Fruit fly (Drosophila melanogaster) whole organism, embryonic: ENCODE data around the gene CG11891.

Experiments
- BEAF-32 ChIP-seq: fragments of 200-800 bp; sonication (Bioruptor generic); optimal IDR thresholded peaks from 3 replicates; lab custom pipeline; 2017; ENCODE audit warnings: missing biosample characterization, missing genetic modification characterization, mild to moderate bottlenecking, moderate library complexity, missing genetic modification reagents
- CG12391 ChIP-seq: fragments of 200-800 bp; sonication (Bioruptor generic); optimal IDR thresholded peaks from 3 replicates; lab custom pipeline; 2018; ENCODE audit warnings: missing biosample characterization, mild to moderate bottlenecking, missing genetic modification characterization, moderate library complexity
- CG15073 ChIP-seq: fragments of 200-800 bp; sonication (Bioruptor generic); optimal IDR thresholded peaks from 2 replicates; lab custom pipeline; 2016; ENCODE audit warnings: missing biosample characterization, missing genetic modification characterization
- CG15696 ChIP-seq: fragments of 200-800 bp; sonication (Bioruptor generic); optimal IDR thresholded peaks from 2 replicates; lab custom pipeline; 2019; ENCODE audit warnings: missing biosample characterization, mild to moderate bottlenecking, missing genetic modification characterization, moderate library complexity
- CG16779 ChIP-seq: fragments of 200-800 bp; sonication (Bioruptor generic); IDR thresholded peaks from 2 replicates; pipeline ENCODE4 v1.3.6; 2022; ENCODE audit warnings: missing biosample characterization, missing genetic modification characterization
- CG17328 ChIP-seq: fragments of 200-800 bp; sonication (Bioruptor generic); IDR thresholded peaks from 2 replicates; pipeline ENCODE4 v1.3.6; 2022; ENCODE audit warnings: missing biosample characterization, missing genetic modification characterization
- CG17802 ChIP-seq: fragments of 200-800 bp; sonication (Bioruptor generic); optimal IDR thresholded peaks from 2 replicates; lab custom pipeline; 2018; ENCODE audit warnings: missing biosample characterization, mild to moderate bottlenecking, missing genetic modification characterization, moderate library complexity
- CG6254 ChIP-seq: fragments of 200-800 bp; sonication (Bioruptor generic); optimal IDR thresholded peaks from 3 replicates; lab custom pipeline; 2017; ENCODE audit warnings: mild to moderate bottlenecking, missing biosample characterization, missing genetic modification reagents, missing genetic modification characterization
- CG6765 ChIP-seq: fragments of 200-800 bp; sonication (Bioruptor generic); optimal IDR thresholded peaks from 3 replicates; lab custom pipeline; 2017; ENCODE audit warnings: missing biosample characterization, mild to moderate bottlenecking, missing genetic modification characterization
- CG8290 ChIP-seq, 3 experiments: fragments of 200-800 bp; sonication (Bioruptor generic); optimal IDR thresholded peaks; 2 replicates each; lab custom pipeline; 2016 to 2019; ENCODE audit warnings: missing biosample characterization in 3 of 3, missing genetic modification characterization in 3 of 3, mild to moderate bottlenecking in 2 of 3, moderate library complexity in 1 of 3
- CG9727 ChIP-seq: fragments of 200-800 bp; sonication (Bioruptor generic); optimal IDR thresholded peaks from 3 replicates; lab custom pipeline; 2017; ENCODE audit warnings: missing biosample characterization, mild to moderate bottlenecking, missing genetic modification characterization
- CG9876 ChIP-seq: fragments of 200-800 bp; sonication (Bioruptor generic); optimal IDR thresholded peaks from 2 replicates; lab custom pipeline; 2016; ENCODE audit warnings: missing biosample characterization, missing genetic modification characterization
- Chrac-16 ChIP-seq: fragments of 200-800 bp; sonication (Bioruptor generic); optimal IDR thresholded peaks from 3 replicates; lab custom pipeline; 2016; ENCODE audit warnings: missing biosample characterization, missing genetic modification characterization
- CoRest ChIP-seq: fragments of 200-800 bp; sonication (Bioruptor generic); optimal IDR thresholded peaks from 3 replicates; lab custom pipeline; 2018; ENCODE audit warnings: missing biosample characterization, mild to moderate bottlenecking, missing genetic modification characterization, moderate library complexity
- Doc3 ChIP-seq: fragments of 200-800 bp; sonication (Bioruptor generic); IDR thresholded peaks from 3 replicates; pipeline ENCODE4 v1.3.6; 2022; ENCODE audit warnings: missing biosample characterization, missing genetic modification characterization; ENCODE audit not compliant: partially characterized antibody
- Drgx ChIP-seq: fragments of 200-800 bp; sonication (Bioruptor generic); IDR thresholded peaks from 2 replicates; pipeline ENCODE4 v1.3.6; 2022; ENCODE audit warnings: missing biosample characterization, missing genetic modification characterization
- Ets65A ChIP-seq: fragments of 200-800 bp; sonication (Bioruptor generic); peaks from one replicate; lab custom pipeline; 2016; ENCODE audit warnings: missing biosample characterization, missing genetic modification characterization
- Ets97D ChIP-seq: fragments of 200-800 bp; sonication (Bioruptor generic); optimal IDR thresholded peaks from 3 replicates; lab custom pipeline; 2016; ENCODE audit warnings: missing biosample characterization, missing genetic modification characterization
- Gug ChIP-seq: fragments of 200-800 bp; sonication (Bioruptor generic); IDR thresholded peaks from 4 replicates; pipeline ENCODE4 v1.3.6; 2022; ENCODE audit warnings: missing biosample characterization, missing genetic modification characterization
- HLH54F ChIP-seq: fragments of 200-800 bp; sonication (Bioruptor generic); optimal IDR thresholded peaks from 3 replicates; lab custom pipeline; 2016; ENCODE audit warnings: missing biosample characterization, missing genetic modification characterization
- Hsf ChIP-seq: fragments of 200-800 bp; sonication (Bioruptor generic); optimal IDR thresholded peaks from 3 replicates; lab custom pipeline; 2016; ENCODE audit warnings: missing biosample characterization, missing genetic modification characterization
- Jarid2 ChIP-seq: fragments of 200-800 bp; sonication (Bioruptor generic); optimal IDR thresholded peaks from 3 replicates; lab custom pipeline; 2017; ENCODE audit warnings: mild to moderate bottlenecking, missing biosample characterization, missing genetic modification reagents, missing genetic modification characterization
- Mad ChIP-seq: fragments of 200-800 bp; sonication (Bioruptor generic); optimal IDR thresholded peaks from 2 replicates; lab custom pipeline; 2016; ENCODE audit warnings: missing biosample characterization, missing genetic modification characterization
- NK7.1 ChIP-seq: fragments of 200-800 bp; sonication (Bioruptor generic); optimal IDR thresholded peaks from 3 replicates; lab custom pipeline; 2016; ENCODE audit warnings: missing biosample characterization, missing genetic modification characterization
- Stat92E ChIP-seq, 3 experiments: fragments of >200 bp in 2 of 3; fragments of 200-800 bp in 1 of 3; sonication (Bioruptor generic) in 1 of 3; optimal IDR thresholded peaks; 2 replicates each; lab custom pipeline; 2017 to 2019; ENCODE audit warnings: missing biosample characterization in 3 of 3, missing genetic modification characterization in 3 of 3, mild to moderate bottlenecking in 1 of 3, moderate library complexity in 1 of 3
- Taf1 ChIP-seq: fragments of 200-800 bp; sonication (Bioruptor generic); IDR thresholded peaks from 2 replicates; pipeline ENCODE4 v1.3.6; 2022; ENCODE audit warnings: missing biosample characterization, missing genetic modification characterization
- Trl ChIP-seq, 3 experiments: fragments of >200 bp in 2 of 3; fragments of 200-800 bp in 1 of 3; sonication (Bioruptor generic) in 1 of 3; optimal IDR thresholded peaks; 2 replicates in 1 of 3; 3 replicates in 2 of 3; lab custom pipeline; 2016 to 2017; ENCODE audit warnings: missing biosample characterization in 1 of 3, missing genetic modification characterization in 1 of 3
- Usf ChIP-seq: fragments of 200-800 bp; sonication (Bioruptor generic); optimal IDR thresholded peaks from 2 replicates; lab custom pipeline; 2017; ENCODE audit warnings: missing genotype, missing biosample characterization, missing genetic modification characterization
- Xbp1 ChIP-seq: fragments of 200-800 bp; sonication (Bioruptor generic); optimal IDR thresholded peaks from 3 replicates; lab custom pipeline; 2016; ENCODE audit warnings: missing biosample characterization, mild to moderate bottlenecking, missing genetic modification characterization
- ac ChIP-seq: fragments of 200-800 bp; sonication (Bioruptor generic); optimal IDR thresholded peaks from 3 replicates; lab custom pipeline; 2017; ENCODE audit warnings: missing biosample characterization, mild to moderate bottlenecking, missing genetic modification characterization
- amos ChIP-seq: fragments of 200-800 bp; sonication (Bioruptor generic); IDR thresholded peaks from 2 replicates; pipeline ENCODE4 v1.3.6; 2022; ENCODE audit warnings: missing biosample characterization, missing genetic modification characterization; ENCODE audit not compliant: partially characterized antibody
- ara ChIP-seq: fragments of 200-800 bp; sonication (Bioruptor generic); IDR thresholded peaks from 2 replicates; pipeline ENCODE4 v1.3.6; 2022; ENCODE audit warnings: missing biosample characterization, missing genetic modification characterization
- bcd ChIP-seq: fragments of 200-800 bp; sonication (Bioruptor generic); optimal IDR thresholded peaks from 2 replicates; lab custom pipeline; 2017; ENCODE audit warnings: missing biosample characterization, mild to moderate bottlenecking, missing genetic modification characterization
- crc ChIP-seq: fragments of 200-800 bp; sonication (Bioruptor generic); optimal IDR thresholded peaks from 2 replicates; lab custom pipeline; 2016; ENCODE audit warnings: missing biosample characterization, missing genetic modification characterization
- en ChIP-seq: fragments of 200-800 bp; sonication (Bioruptor generic); optimal IDR thresholded peaks from 2 replicates; lab custom pipeline; 2016; ENCODE audit warnings: missing biosample characterization, missing genetic modification characterization
- gsb ChIP-seq: fragments of 200-800 bp; sonication (Bioruptor generic); IDR thresholded peaks from 2 replicates; pipeline ENCODE4 v1.3.6; 2022; ENCODE audit warnings: missing biosample characterization, missing genetic modification characterization
- hth ChIP-seq: fragments of >200 bp; optimal IDR thresholded peaks from 2 replicates; lab custom pipeline; 2017; ENCODE audit warnings: inconsistent platforms
- jing ChIP-seq: fragments of 200-800 bp; sonication (Bioruptor generic); optimal IDR thresholded peaks from 2 replicates; lab custom pipeline; 2018; ENCODE audit warnings: missing biosample characterization, mild to moderate bottlenecking, missing genetic modification characterization
- lab ChIP-seq: fragments of 200-800 bp; sonication (Bioruptor generic); optimal IDR thresholded peaks from 3 replicates; lab custom pipeline; 2017; ENCODE audit warnings: missing biosample characterization, missing genetic modification characterization, mild to moderate bottlenecking, moderate library complexity, missing genetic modification reagents
- lola ChIP-seq, 3 experiments: fragments of >200 bp in 2 of 3; fragments of 200-800 bp in 1 of 3; sonication (Bioruptor generic) in 1 of 3; optimal IDR thresholded peaks; 2 replicates each; lab custom pipeline; 2017 to 2019; ENCODE audit warnings: missing biosample characterization in 3 of 3, missing genetic modification characterization in 3 of 3, mild to moderate bottlenecking in 1 of 3, moderate library complexity in 1 of 3
- luna ChIP-seq: fragments of 200-800 bp; sonication (Bioruptor generic); optimal IDR thresholded peaks from 2 replicates; lab custom pipeline; 2016; ENCODE audit warnings: missing biosample characterization, missing genetic modification characterization
- maf-S ChIP-seq: fragments of 200-800 bp; sonication (Bioruptor generic); optimal IDR thresholded peaks from 2 replicates; lab custom pipeline; 2016; ENCODE audit warnings: missing biosample characterization, missing genetic modification characterization
- p53 ChIP-seq: fragments of 200-800 bp; sonication (Bioruptor generic); optimal IDR thresholded peaks from 2 replicates; lab custom pipeline; 2016; ENCODE audit warnings: missing biosample characterization, missing genetic modification characterization
- pros ChIP-seq: fragments of 200-800 bp; sonication (Bioruptor generic); optimal IDR thresholded peaks from 3 replicates; lab custom pipeline; 2019; ENCODE audit warnings: missing biosample characterization, mild to moderate bottlenecking, missing genetic modification characterization, moderate library complexity
- sim ChIP-seq: fragments of 200-800 bp; sonication (Bioruptor generic); IDR thresholded peaks from 2 replicates; pipeline ENCODE4 v1.3.6; 2022; ENCODE audit warnings: missing biosample characterization, missing genetic modification characterization
- tx ChIP-seq: fragments of 200-800 bp; sonication (Bioruptor generic); optimal IDR thresholded peaks from 2 replicates; lab custom pipeline; 2016; ENCODE audit warnings: missing biosample characterization, missing genetic modification characterization
- usp ChIP-seq: fragments of >200 bp; optimal IDR thresholded peaks from 2 replicates; lab custom pipeline; 2017; ENCODE audit warnings: missing biosample characterization, missing genetic modification characterization
- vvl ChIP-seq: fragments of 200-800 bp; sonication (Bioruptor generic); IDR thresholded peaks from 2 replicates; pipeline ENCODE4 v1.3.6; 2022; ENCODE audit warnings: missing biosample characterization, missing genetic modification characterization

CG11891 gene

DNA sequence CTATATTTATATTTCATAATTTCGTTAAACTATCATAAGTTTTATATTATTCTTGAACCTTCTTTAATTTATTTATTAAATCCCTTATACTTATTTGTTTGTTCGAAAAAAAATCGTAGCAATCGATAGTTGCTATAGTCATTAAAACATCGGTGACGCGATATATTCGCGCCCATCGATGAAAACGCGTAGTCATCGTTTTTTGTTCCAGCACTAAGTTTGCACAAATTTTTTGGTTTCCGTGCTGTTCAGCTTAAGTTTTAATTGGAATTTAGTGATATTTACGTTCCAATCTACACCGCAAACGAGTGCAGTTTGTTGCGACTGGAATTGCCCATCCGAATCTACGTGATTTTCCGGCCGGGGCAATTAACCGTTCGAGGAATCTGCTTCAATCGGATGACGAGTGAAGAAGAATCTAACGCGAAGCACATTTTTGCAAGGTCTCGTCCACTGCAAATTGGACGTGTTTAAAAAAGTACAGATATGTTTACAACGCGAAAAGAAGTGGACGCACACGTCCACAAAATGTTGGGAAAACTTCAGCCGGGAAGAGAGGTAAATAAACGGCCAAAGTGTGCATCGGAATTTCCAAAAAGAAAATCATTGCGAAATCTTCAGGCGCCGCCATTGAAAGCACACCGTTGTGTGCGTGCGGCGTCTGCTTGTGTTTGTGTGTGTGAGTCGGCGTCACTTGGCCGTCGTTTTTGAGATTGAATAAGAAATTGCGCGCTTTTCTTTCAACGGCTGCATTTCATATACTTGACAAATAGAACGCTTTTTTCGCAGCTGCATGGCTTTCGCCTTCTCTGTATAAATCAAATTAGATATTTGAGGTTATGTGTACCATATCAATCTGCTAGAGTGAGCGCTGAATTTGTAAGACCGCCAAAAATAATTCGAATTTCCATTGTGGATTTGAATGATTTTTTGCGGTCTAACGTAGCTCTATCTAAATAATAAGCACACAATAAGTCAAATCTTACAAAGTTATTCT lies 20.6 kb upstream of the CG11891 start, which contains the start of gene Nup358 (continued):
- TF ChIP-seq CG15696 (tag; lab: Kevin White, UChicago): no peak
- TF ChIP-seq CoRest (tag; lab: Kevin White, UChicago): peak; percentile 22
- no peak for TF ChIP-seq Stat92E (GFP tag; optimal IDR thresholded peaks at IDR 0.05; lab: Kevin White, UChicago)
- no peak for TF ChIP-seq pros (GFP tag; lab: Kevin White, UChicago)
- TF ChIP-seq Jarid2: no peak
- peak; percentile 96 for TF ChIP-seq Doc3
- TF ChIP-seq CG9727: no peak
- TF ChIP-seq Trl (optimal IDR thresholded peaks at IDR 0.05; lab: Kevin White, UChicago): no peak
- no peak for TF ChIP-seq Trl (GFP tag; optimal IDR thresholded peaks at IDR 0.05; lab: Kevin White, UChicago)
- no peak for TF ChIP-seq Mad
- peak; percentile 17; the same call in 1 of the 2 replicates for TF ChIP-seq vvl (GFP tag; lab: Robert Waterston, UW)
- no peak for TF ChIP-seq en (GFP tag; lab: Kevin White, UChicago)
- TF ChIP-seq usp (GFP tag; lab: Kevin White, UChicago): no peak
- no peak for TF ChIP-seq gsb (GFP tag; lab: Robert Waterston, UW)
- no peak for TF ChIP-seq CG17328 (GFP tag; lab: Robert Waterston, UW)
- peak; percentile 55 for TF ChIP-seq CG12391 (tag; lab: Kevin White, UChicago)
- no peak for TF ChIP-seq hth (lab: Kevin White, UChicago)
- no peak for TF ChIP-seq crc
- no peak for TF ChIP-seq CG17802 (tag; lab: Kevin White, UChicago)
- TF ChIP-seq tx (GFP tag; lab: Kevin White, UChicago): no peak
- TF ChIP-seq Hsf (GFP tag; lab: Kevin White, UChicago): no peak
- TF ChIP-seq lab: no peak
- TF ChIP-seq CG6765 (GFP tag; lab: Kevin White, UChicago): no peak
- no peak for TF ChIP-seq CG16779
- no peak for TF ChIP-seq CG15073 (GFP tag; lab: Kevin White, UChicago)
- TF ChIP-seq Ets65A (GFP tag; lab: Kevin White, UChicago): no peak
- no peak for TF ChIP-seq Gug (GFP tag; lab: Robert Waterston, UW)
- TF ChIP-seq amos: peak; percentile 99
- TF ChIP-seq maf-S (GFP tag; lab: Kevin White, UChicago): no peak
- peak; percentile 80 for TF ChIP-seq Ets97D
- no peak for TF ChIP-seq Chrac-16 (GFP tag; lab: Kevin White, UChicago)
- peak; percentile 95 for TF ChIP-seq BEAF-32 (GFP tag; lab: Kevin White, UChicago)
- peak; percentile 38 for TF ChIP-seq Xbp1 (GFP tag; lab: Kevin White, UChicago)
- TF ChIP-seq lola (GFP tag; optimal IDR thresholded peaks at IDR 0.05; lab: Kevin White, UChicago): no peak
- no peak for TF ChIP-seq ara
- no peak for TF ChIP-seq jing (GFP tag; lab: Kevin White, UChicago)
- TF ChIP-seq Drgx (GFP tag; lab: Robert Waterston, UW): no peak
- TF ChIP-seq CG6254 (GFP tag; lab: Kevin White, UChicago): no peak
- TF ChIP-seq HLH54F (GFP tag; lab: Kevin White, UChicago): no peak
- no peak for TF ChIP-seq p53 (GFP tag; lab: Kevin White, UChicago)
- no peak for TF ChIP-seq CG8290 (GFP tag; optimal IDR thresholded peaks at IDR 0.05; lab: Kevin White, UChicago)
- no peak for TF ChIP-seq CG8290 (tag; optimal IDR thresholded peaks at IDR 0.05; lab: Kevin White, UChicago)
- TF ChIP-seq Usf: no peak
- no peak for TF ChIP-seq ac (GFP tag; lab: Kevin White, UChicago)
- no peak for TF ChIP-seq NK7.1
- TF ChIP-seq sim (GFP tag; lab: Robert Waterston, UW): no peak
- no peak for TF ChIP-seq bcd
- TF ChIP-seq Taf1 (GFP tag; lab: Robert Waterston, UW): no peak
- no peak for TF ChIP-seq luna (GFP tag; lab: Kevin White, UChicago)
- no peak for TF ChIP-seq CG9876 (GFP tag; lab: Kevin White, UChicago)
